Fruit fly (Drosophila melanogaster) whole organism, embryonic: Measurements from ENCODE around the gene CG9132.

Experiments used
- Blimp-1 ChIP-seq: fragments of 200-800 bp; sonication (Bioruptor generic); optimal IDR thresholded peaks from 3 replicates; lab custom pipeline; 2018; ENCODE audit warnings: missing biosample characterization, missing genetic modification characterization, mild to moderate bottlenecking, moderate library complexity, missing genetic modification reagents
- CG10462 ChIP-seq: fragments of 200-800 bp; sonication (Bioruptor generic); optimal IDR thresholded peaks from 2 replicates; lab custom pipeline; 2016; ENCODE audit warnings: missing biosample characterization, missing genetic modification characterization
- CG12299 ChIP-seq: fragments of 200-800 bp; sonication (Bioruptor generic); optimal IDR thresholded peaks from 2 replicates; lab custom pipeline; 2018; ENCODE audit warnings: missing biosample characterization, mild to moderate bottlenecking, missing genetic modification characterization
- CG14014 ChIP-seq: fragments of 200-800 bp; sonication (Bioruptor generic); IDR thresholded peaks from 2 replicates; pipeline ENCODE4 v1.3.6; 2022; ENCODE audit warnings: missing biosample characterization, missing genetic modification characterization
- CG18011 ChIP-seq: fragments of 200-800 bp; sonication (Bioruptor generic); optimal IDR thresholded peaks from 2 replicates; lab custom pipeline; 2017; ENCODE audit warnings: missing biosample characterization, missing genetic modification characterization, mild to moderate bottlenecking, moderate library complexity, missing genotype
- CG2116 ChIP-seq: fragments of 200-800 bp; sonication (Bioruptor generic); optimal IDR thresholded peaks from 3 replicates; lab custom pipeline; 2018; ENCODE audit warnings: missing biosample characterization, mild to moderate bottlenecking, missing genetic modification characterization
- CG3838 ChIP-seq: fragments of 200-800 bp; sonication (Bioruptor generic); optimal IDR thresholded peaks from 3 replicates; lab custom pipeline; 2016; ENCODE audit warnings: missing biosample characterization, missing genetic modification characterization
- CG4707 ChIP-seq: fragments of 200-800 bp; sonication (Bioruptor generic); optimal IDR thresholded peaks from 2 replicates; lab custom pipeline; 2018; ENCODE audit warnings: missing biosample characterization, mild to moderate bottlenecking, missing genetic modification characterization, moderate library complexity
- CG6654 ChIP-seq: fragments of 200-800 bp; sonication (Bioruptor generic); optimal IDR thresholded peaks from 2 replicates; lab custom pipeline; 2017; ENCODE audit warnings: missing biosample characterization, mild to moderate bottlenecking, missing genetic modification characterization
- CG6689 ChIP-seq: fragments of 200-800 bp; sonication (Bioruptor generic); IDR thresholded peaks from 2 replicates; pipeline ENCODE4 v1.3.6; 2022; ENCODE audit warnings: missing biosample characterization, missing genetic modification characterization
- CG6813 ChIP-seq: fragments of 200-800 bp; sonication (Bioruptor generic); optimal IDR thresholded peaks from 2 replicates; lab custom pipeline; 2017; ENCODE audit warnings: missing biosample characterization, missing genetic modification characterization, mild to moderate bottlenecking, moderate library complexity, missing genetic modification reagents
- CG7928 ChIP-seq: fragments of 200-800 bp; sonication (Bioruptor generic); optimal IDR thresholded peaks from 2 replicates; lab custom pipeline; 2017; ENCODE audit warnings: missing biosample characterization, mild to moderate bottlenecking, missing genetic modification characterization
- CG9727 ChIP-seq: fragments of 200-800 bp; sonication (Bioruptor generic); optimal IDR thresholded peaks from 3 replicates; lab custom pipeline; 2017; ENCODE audit warnings: missing biosample characterization, mild to moderate bottlenecking, missing genetic modification characterization
- CG9797 ChIP-seq: fragments of 200-800 bp; sonication (Bioruptor generic); optimal IDR thresholded peaks from 3 replicates; lab custom pipeline; 2018; ENCODE audit warnings: missing biosample characterization, mild to moderate bottlenecking, missing genetic modification characterization
- Chrac-16 ChIP-seq: fragments of 200-800 bp; sonication (Bioruptor generic); optimal IDR thresholded peaks from 3 replicates; lab custom pipeline; 2016; ENCODE audit warnings: missing biosample characterization, missing genetic modification characterization
- CrebB ChIP-seq: fragments of 200-800 bp; sonication (Bioruptor generic); optimal IDR thresholded peaks from 3 replicates; lab custom pipeline; 2018; ENCODE audit warnings: missing biosample characterization, mild to moderate bottlenecking, missing genetic modification characterization
- D ChIP-seq, 2 experiments: fragments of 200-800 bp in 1 of 2; fragments of >200 bp in 1 of 2; sonication (Bioruptor generic) in 1 of 2; optimal IDR thresholded peaks; 2 replicates in 1 of 2; 3 replicates in 1 of 2; lab custom pipeline; 2017; ENCODE audit warnings: mild to moderate bottlenecking in 1 of 2, missing biosample characterization in 1 of 2, missing genetic modification characterization in 1 of 2, missing genetic modification reagents in 1 of 2
- Dad ChIP-seq: fragments of 200-800 bp; sonication (Bioruptor generic); optimal IDR thresholded peaks from 3 replicates; lab custom pipeline; 2016; ENCODE audit warnings: missing biosample characterization, missing genetic modification characterization
- H2.0 ChIP-seq: fragments of 200-800 bp; sonication (Bioruptor generic); IDR thresholded peaks from 2 replicates; pipeline ENCODE4 v1.3.6; 2022; ENCODE audit warnings: missing biosample characterization, missing genetic modification characterization
- Hand ChIP-seq: fragments of 200-800 bp; sonication (Bioruptor generic); optimal IDR thresholded peaks from 2 replicates; lab custom pipeline; 2017; ENCODE audit warnings: mild to moderate bottlenecking, missing biosample characterization, missing genetic modification reagents, missing genetic modification characterization
- Hsf ChIP-seq: fragments of 200-800 bp; sonication (Bioruptor generic); optimal IDR thresholded peaks from 3 replicates; lab custom pipeline; 2016; ENCODE audit warnings: missing biosample characterization, missing genetic modification characterization
- Mad ChIP-seq: fragments of 200-800 bp; sonication (Bioruptor generic); optimal IDR thresholded peaks from 2 replicates; lab custom pipeline; 2016; ENCODE audit warnings: missing biosample characterization, missing genetic modification characterization
- NC2β ChIP-seq: fragments of 200-800 bp; sonication (Bioruptor generic); optimal IDR thresholded peaks from 2 replicates; lab custom pipeline; 2016; ENCODE audit warnings: missing biosample characterization, missing genetic modification characterization
- Optix ChIP-seq: fragments of 200-800 bp; sonication (Bioruptor generic); IDR thresholded peaks from 3 replicates; pipeline ENCODE4 v1.3.6; 2022; ENCODE audit warnings: missing biosample characterization, missing genetic modification characterization
- PHDP ChIP-seq: fragments of 200-800 bp; sonication (Bioruptor generic); optimal IDR thresholded peaks from 3 replicates; lab custom pipeline; 2018; ENCODE audit warnings: missing biosample characterization, mild to moderate bottlenecking, missing genetic modification characterization, moderate library complexity
- Spps ChIP-seq: fragments of 200-800 bp; sonication (Bioruptor generic); optimal IDR thresholded peaks from 2 replicates; lab custom pipeline; 2018; ENCODE audit warnings: missing biosample characterization, mild to moderate bottlenecking, missing genetic modification characterization
- Tbp ChIP-seq: fragments of >200 bp; optimal IDR thresholded peaks from 2 replicates; lab custom pipeline; 2018; ENCODE audit warnings: missing biosample characterization, missing genetic modification characterization
- al ChIP-seq: fragments of 200-800 bp; sonication (Bioruptor generic); IDR thresholded peaks from 2 replicates; pipeline ENCODE4 v1.3.6; 2022; ENCODE audit warnings: missing biosample characterization, missing genetic modification characterization
- ara ChIP-seq: fragments of 200-800 bp; sonication (Bioruptor generic); IDR thresholded peaks from 2 replicates; pipeline ENCODE4 v1.3.6; 2022; ENCODE audit warnings: missing biosample characterization, missing genetic modification characterization
- bowl ChIP-seq: fragments of 200-800 bp; sonication (Bioruptor generic); IDR thresholded peaks from 2 replicates; pipeline ENCODE4 v1.3.6; 2022; ENCODE audit warnings: missing biosample characterization, missing genetic modification characterization
- cato ChIP-seq: fragments of 200-800 bp; sonication (Bioruptor generic); optimal IDR thresholded peaks from 2 replicates; lab custom pipeline; 2016; ENCODE audit warnings: missing biosample characterization, missing genetic modification characterization, borderline replicate concordance
- chinmo ChIP-seq: fragments of 200-800 bp; sonication (Bioruptor generic); IDR thresholded peaks from 4 replicates; pipeline ENCODE4 v1.3.6; 2022; ENCODE audit warnings: missing biosample characterization, missing genetic modification characterization; ENCODE audit not compliant: partially characterized antibody
- croc ChIP-seq: fragments of 200-800 bp; sonication (Bioruptor generic); conservative IDR thresholded peaks from 3 replicates; pipeline ENCODE4 v1.3.6; 2022; ENCODE audit warnings: missing biosample characterization, missing genetic modification characterization
- disco-r ChIP-seq: fragments of 200-800 bp; sonication (Bioruptor generic); optimal IDR thresholded peaks from 2 replicates; lab custom pipeline; 2016; ENCODE audit warnings: missing biosample characterization, missing genetic modification characterization
- fru ChIP-seq: fragments of >200 bp; optimal IDR thresholded peaks from 2 replicates; lab custom pipeline; 2017
- inv ChIP-seq: fragments of 200-800 bp; sonication (Bioruptor generic); IDR thresholded peaks from 2 replicates; pipeline ENCODE4 v1.3.6; 2022; ENCODE audit warnings: missing biosample characterization, missing genetic modification characterization; ENCODE audit not compliant: partially characterized antibody
- jing ChIP-seq: fragments of 200-800 bp; sonication (Bioruptor generic); optimal IDR thresholded peaks from 2 replicates; lab custom pipeline; 2018; ENCODE audit warnings: missing biosample characterization, mild to moderate bottlenecking, missing genetic modification characterization
- kay ChIP-seq: fragments of 200-800 bp; sonication (Bioruptor generic); optimal IDR thresholded peaks from 2 replicates; lab custom pipeline; 2016; ENCODE audit warnings: missing biosample characterization, missing genetic modification characterization
- lmd ChIP-seq: fragments of 200-800 bp; sonication (Bioruptor generic); IDR thresholded peaks from 2 replicates; pipeline ENCODE4 v1.3.6; 2022; ENCODE audit warnings: missing biosample characterization, missing genetic modification characterization
- mld ChIP-seq: fragments of 200-800 bp; sonication (Bioruptor generic); IDR thresholded peaks from 3 replicates; pipeline ENCODE4 v1.3.6; 2022; ENCODE audit warnings: missing biosample characterization, missing genetic modification characterization; ENCODE audit not compliant: partially characterized antibody
- nerfin-2 ChIP-seq: fragments of 200-800 bp; sonication (Bioruptor generic); IDR thresholded peaks from 2 replicates; pipeline ENCODE4 v1.3.6; 2022; ENCODE audit warnings: missing biosample characterization, missing genetic modification characterization; ENCODE audit not compliant: partially characterized antibody
- org-1 ChIP-seq: fragments of 200-800 bp; sonication (Bioruptor generic); optimal IDR thresholded peaks from 2 replicates; lab custom pipeline; 2017; ENCODE audit warnings: missing biosample characterization, missing genetic modification characterization
- pum ChIP-seq: fragments of 200-800 bp; sonication (Bioruptor generic); optimal IDR thresholded peaks from 2 replicates; lab custom pipeline; 2016; ENCODE audit warnings: missing biosample characterization, missing genetic modification characterization
- sens-2 ChIP-seq: fragments of 200-800 bp; sonication (Bioruptor generic); IDR thresholded peaks from 2 replicates; pipeline ENCODE4 v1.3.6; 2022; ENCODE audit warnings: missing biosample characterization, missing genetic modification characterization
- slbo ChIP-seq: fragments of 200-800 bp; sonication (Bioruptor generic); IDR thresholded peaks from 2 replicates; pipeline ENCODE4 v1.3.6; 2022; ENCODE audit warnings: missing biosample characterization, missing genetic modification characterization
- sug ChIP-seq: fragments of 200-800 bp; optimal IDR thresholded peaks from 2 replicates; lab custom pipeline; 2019; ENCODE audit warnings: missing biosample characterization, mild to moderate bottlenecking, missing genetic modification characterization, moderate library complexity
- toy ChIP-seq: fragments of 200-800 bp; sonication (Bioruptor generic); IDR thresholded peaks from 2 replicates; pipeline ENCODE4 v1.3.6; 2022; ENCODE audit warnings: missing biosample characterization, missing genetic modification characterization
- trh ChIP-seq: fragments of 200-800 bp; sonication (Bioruptor generic); optimal IDR thresholded peaks from 2 replicates; lab custom pipeline; 2016; ENCODE audit warnings: missing biosample characterization, missing genetic modification characterization
- ttk ChIP-seq: fragments of 200-800 bp; sonication (Bioruptor generic); IDR thresholded peaks from 2 replicates; pipeline ENCODE4 v2.1.2; 2022; ENCODE audit warnings: missing biosample characterization, missing genetic modification characterization
- zf30C ChIP-seq: fragments of 200-800 bp; sonication (Bioruptor generic); optimal IDR thresholded peaks from 3 replicates; lab custom pipeline; 2018; ENCODE audit warnings: missing biosample characterization, mild to moderate bottlenecking, missing genetic modification characterization

Gene CG9132

DNA sequence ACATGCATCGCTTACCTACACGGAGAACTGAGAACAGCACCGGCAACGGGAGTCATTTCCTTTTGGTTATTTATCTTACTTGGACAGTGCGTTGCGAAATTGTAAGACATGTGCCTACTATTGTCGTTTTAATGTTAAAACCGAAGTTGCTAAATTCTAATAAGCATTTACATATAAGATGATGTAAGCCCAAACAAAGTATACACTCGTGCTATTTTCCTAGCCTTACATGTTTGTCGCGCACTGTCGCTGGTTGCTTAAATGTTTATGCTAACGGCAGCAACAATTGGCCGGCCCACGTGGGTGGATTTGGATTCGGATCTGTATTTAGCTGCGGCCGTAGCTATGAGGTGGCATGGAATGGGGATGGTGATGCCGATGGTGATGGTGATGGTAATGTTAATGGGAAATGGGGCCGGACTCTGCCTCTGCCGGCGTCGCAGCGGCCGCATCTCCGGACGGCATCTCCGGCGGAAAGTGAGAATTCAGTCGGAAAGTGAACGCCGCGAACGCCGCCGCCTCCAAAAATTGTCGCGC lies 10.8 kb upstream of the CG9132 start, which contains the start of gene CG4829 (continued):
- peak; percentile 66 for TF ChIP-seq Spps (tag; lab: Kevin White, UChicago)
- TF ChIP-seq CG9727 (GFP tag; lab: Kevin White, UChicago), result peak; percentile 77
- peak; percentile 66 for TF ChIP-seq NC2β (GFP tag; lab: Kevin White, UChicago)
- TF ChIP-seq PHDP (tag; lab: Kevin White, UChicago), result peak; percentile 91
- TF ChIP-seq CG6813, result peak; percentile 89
- TF ChIP-seq CG4707 (GFP tag; lab: Kevin White, UChicago), result peak; percentile 74
- peak; percentile 89 for TF ChIP-seq Blimp-1 (GFP tag; lab: Kevin White, UChicago)
- peak; percentile 67 for TF ChIP-seq croc (GFP tag; lab: Robert Waterston, UW)
- no peak for TF ChIP-seq chinmo
- no peak for TF ChIP-seq mld (GFP tag; lab: Robert Waterston, UW)
- peak; percentile 81 for TF ChIP-seq sens-2 (GFP tag; lab: Robert Waterston, UW)
- TF ChIP-seq CG18011 (GFP tag; lab: Kevin White, UChicago), result peak; percentile 52
- peak; percentile 76 for TF ChIP-seq al (GFP tag; lab: Robert Waterston, UW)
- TF ChIP-seq ara (GFP tag; lab: Robert Waterston, UW), result peak; percentile 84
- TF ChIP-seq CG6654 (GFP tag; lab: Kevin White, UChicago), result peak; percentile 71
- TF ChIP-seq trh, result peak; percentile 46
- peak; percentile 72 for TF ChIP-seq Chrac-16
- no peak for TF ChIP-seq zf30C (GFP tag; lab: Kevin White, UChicago)
- TF ChIP-seq disco-r (GFP tag; lab: Kevin White, UChicago), result peak; percentile 61
- TF ChIP-seq CG14014 (GFP tag; lab: Robert Waterston, UW), result peak; percentile 88
- TF ChIP-seq Mad (GFP tag; lab: Kevin White, UChicago), result peak; percentile 77
- no peak for TF ChIP-seq nerfin-2 (GFP tag; lab: Robert Waterston, UW)
- no peak for TF ChIP-seq inv (GFP tag; lab: Robert Waterston, UW)
- peak; percentile 84 for TF ChIP-seq ttk (GFP tag; lab: Robert Waterston, UW)
- peak; percentile 53 for TF ChIP-seq CG10462 (GFP tag; lab: Kevin White, UChicago)
- TF ChIP-seq CG9797 (GFP tag; lab: Kevin White, UChicago), result no peak
- TF ChIP-seq kay, result peak; percentile 74
- TF ChIP-seq fru (lab: Kevin White, UChicago), result no peak
- TF ChIP-seq lmd, result peak; percentile 92
- TF ChIP-seq Tbp (GFP tag; lab: Kevin White, UChicago), result no peak
- TF ChIP-seq cato (GFP tag; lab: Kevin White, UChicago), result peak; percentile 69
- TF ChIP-seq CG12299, result peak; percentile 79
- TF ChIP-seq H2.0 (GFP tag; lab: Robert Waterston, UW), result peak; percentile 88
- TF ChIP-seq toy (GFP tag; lab: Robert Waterston, UW), result peak; percentile 56; the same call in 1 of the 2 replicates
- peak; percentile 87 for TF ChIP-seq CG6689
- TF ChIP-seq CG3838 (GFP tag; lab: Kevin White, UChicago), result peak; percentile 45
- TF ChIP-seq jing (GFP tag; lab: Kevin White, UChicago), result peak; percentile 81
- peak; percentile 88 for TF ChIP-seq org-1 (GFP tag; lab: Kevin White, UChicago)
- peak; percentile 61 for TF ChIP-seq CG7928 (GFP tag; lab: Kevin White, UChicago)
- TF ChIP-seq slbo (GFP tag; lab: Robert Waterston, UW), result peak; percentile 92
- peak; percentile 71 for TF ChIP-seq bowl (GFP tag; lab: Robert Waterston, UW)
- TF ChIP-seq sug (tag; lab: Kevin White, UChicago), result peak; percentile 82
- peak; percentile 83; the same call in 2 of the 3 replicates for TF ChIP-seq Optix (GFP tag; lab: Robert Waterston, UW)
- peak; percentile 79 for TF ChIP-seq Dad (GFP tag; lab: Kevin White, UChicago)
- peak; percentile 86 for TF ChIP-seq CrebB (tag; lab: Kevin White, UChicago)
- TF ChIP-seq CG2116 (GFP tag; lab: Kevin White, UChicago), result peak; percentile 22
- peak; percentile 86 for TF ChIP-seq Hsf
- no peak for TF ChIP-seq D (optimal IDR thresholded peaks at IDR 0.05; lab: Kevin White, UChicago)
- TF ChIP-seq D (GFP tag; optimal IDR thresholded peaks at IDR 0.05; lab: Kevin White, UChicago), result peak; percentile 87
- TF ChIP-seq Hand (GFP tag; lab: Kevin White, UChicago), result peak; percentile 67
- peak; percentile 83 for TF ChIP-seq pum (GFP tag; lab: Kevin White, UChicago)
